ENCODE assay signal across 2 worm cellular contexts in the genomic region with DNA sequence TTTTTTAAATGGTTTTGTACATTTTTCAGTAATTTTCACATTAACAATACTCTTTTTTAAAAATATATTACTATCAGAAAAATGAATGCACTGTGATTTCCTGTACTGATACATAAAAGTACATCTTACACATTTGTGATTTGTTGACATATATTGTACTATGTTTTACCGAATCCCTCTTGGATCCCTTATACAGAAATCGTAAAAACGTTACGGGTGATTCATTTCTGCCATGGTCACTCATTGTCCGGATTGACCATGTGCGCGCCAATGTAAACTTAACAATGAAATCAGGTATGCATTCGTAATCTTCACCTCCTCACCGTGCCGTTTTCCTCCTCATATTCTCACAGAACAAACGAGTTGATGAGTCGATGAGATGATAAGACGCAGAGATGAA.
TF ChIP-seq lines count a peak whose summit lies in the region.

A gene (plus strand): TSS at position 301 of the 400 bp plus-strand sequence.

TF ChIP-seq in whole organism, L1 larva, 84 proteins besides CTCF, POLR2A, EP300 and RAD21:
- TF ChIP-seq swsn-7 (tag; optimal IDR thresholded peaks at IDR 0.05; lab: Kevin White, UChicago) (no peak), nhr-12 (tag; optimal IDR thresholded peaks at IDR 0.05; lab: Kevin White, UChicago) (no peak), fkh-10 (GFP tag; optimal IDR thresholded peaks at IDR 0.05; lab: Kevin White, UChicago) (no peak), fos-1 (tag; optimal IDR thresholded peaks at IDR 0.05; lab: Kevin White, UChicago) (no peak), fkh-8 (tag; optimal IDR thresholded peaks at IDR 0.05; lab: Kevin White, UChicago) (no peak), blmp-1 (tag; optimal IDR thresholded peaks at IDR 0.05; lab: Kevin White, UChicago) (peak; percentile 16), tlp-1 (tag; optimal IDR thresholded peaks at IDR 0.05; lab: Kevin White, UChicago) (no peak), nhr-85 (tag; lab: Kevin White, UChicago) (peak; percentile 9), nhr-77 (tag; optimal IDR thresholded peaks at IDR 0.05; lab: Kevin White, UChicago) (no peak), isw-1 (GFP tag; IDR thresholded peaks at IDR 0.05; lab: Robert Waterston, UW) (no peak), lir-3 (tag; optimal IDR thresholded peaks at IDR 0.05; lab: Kevin White, UChicago; ENCODE audit: poor library complexity) (no peak), snu-23 (GFP tag; optimal IDR thresholded peaks at IDR 0.05; lab: Kevin White, UChicago) (no peak), egl-27 (tag; optimal IDR thresholded peaks at IDR 0.05; lab: Kevin White, UChicago) (no peak)

TF ChIP-seq in whole organism, L4 larva, 104 proteins besides CTCF, POLR2A, EP300 and RAD21:
- TF ChIP-seq D1046.2 (GFP tag; IDR thresholded peaks at IDR 0.05; lab: Robert Waterston, UW) = no peak
- peak; percentile 28 for TF ChIP-seq aha-1 (tag; lab: Kevin White, UChicago)
- no peak for TF ChIP-seq pqm-1 (tag; optimal IDR thresholded peaks at IDR 0.05; lab: Kevin White, UChicago)
- peak; percentile 11 for TF ChIP-seq jun-1 (tag; optimal IDR thresholded peaks at IDR 0.05; lab: Kevin White, UChicago)
- TF ChIP-seq mxl-3 (GFP tag; optimal IDR thresholded peaks at IDR 0.05; lab: Kevin White, UChicago) = no peak
- no peak for TF ChIP-seq hlh-11 (tag; optimal IDR thresholded peaks at IDR 0.05; lab: Kevin White, UChicago)
- no peak for TF ChIP-seq nhr-76 (tag; optimal IDR thresholded peaks at IDR 0.05; lab: Kevin White, UChicago)
